Fruit fly (Drosophila melanogaster) whole organism, embryonic: ENCODE data around the gene Hip1.

Experiments
- CG11456 ChIP-seq: fragments of 200-800 bp; sonication (Bioruptor generic); IDR thresholded peaks from 3 replicates; pipeline ENCODE4 v1.3.6; 2022; ENCODE audit warnings: missing biosample characterization, missing genetic modification characterization
- CG12071 ChIP-seq: fragments of 200-800 bp; sonication (Bioruptor generic); optimal IDR thresholded peaks from 3 replicates; lab custom pipeline; 2018; ENCODE audit warnings: missing biosample characterization, mild to moderate bottlenecking, missing genetic modification characterization
- CG1233 ChIP-seq: fragments of 200-800 bp; sonication (Bioruptor generic); optimal IDR thresholded peaks from 4 replicates; lab custom pipeline; 2018; ENCODE audit warnings: missing biosample characterization, mild to moderate bottlenecking, missing genetic modification characterization
- CG14860 ChIP-seq: fragments of 200-800 bp; sonication (Bioruptor generic); IDR thresholded peaks from 3 replicates; pipeline ENCODE4 v1.3.6; 2022; ENCODE audit warnings: missing biosample characterization, missing genetic modification characterization; ENCODE audit not compliant: partially characterized antibody
- CG1529 ChIP-seq: fragments of 200-800 bp; sonication (Bioruptor generic); optimal IDR thresholded peaks from 3 replicates; lab custom pipeline; 2018; ENCODE audit warnings: missing biosample characterization, missing genetic modification characterization
- CG15601 ChIP-seq: fragments of 200-800 bp; sonication (Bioruptor generic); optimal IDR thresholded peaks from 3 replicates; lab custom pipeline; 2019; ENCODE audit warnings: missing biosample characterization, mild to moderate bottlenecking, missing genetic modification characterization, moderate library complexity
- CG1602 ChIP-seq: fragments of 200-800 bp; sonication (Bioruptor generic); optimal IDR thresholded peaks from 3 replicates; lab custom pipeline; 2016; ENCODE audit warnings: missing biosample characterization, missing genetic modification characterization
- CG17385 ChIP-seq: fragments of 200-800 bp; sonication (Bioruptor generic); optimal IDR thresholded peaks from 3 replicates; lab custom pipeline; 2018; ENCODE audit warnings: missing biosample characterization, mild to moderate bottlenecking, missing genetic modification characterization
- CG17829 ChIP-seq: fragments of 200-800 bp; optimal IDR thresholded peaks from 2 replicates; lab custom pipeline; 2019; ENCODE audit warnings: missing biosample characterization, mild to moderate bottlenecking, missing genetic modification characterization, moderate library complexity
- CG2875 ChIP-seq: fragments of 200-800 bp; sonication (Bioruptor generic); optimal IDR thresholded peaks from 2 replicates; lab custom pipeline; 2017; ENCODE audit warnings: missing biosample characterization, mild to moderate bottlenecking, missing genetic modification characterization, missing genetic modification reagents
- CG2889 ChIP-seq: fragments of 200-800 bp; sonication (Bioruptor generic); IDR thresholded peaks from 3 replicates; pipeline ENCODE4 v1.3.6; 2022; ENCODE audit warnings: missing biosample characterization, missing genetic modification characterization
- CG42726 ChIP-seq: fragments of 200-800 bp; sonication (Bioruptor generic); IDR thresholded peaks from 2 replicates; pipeline ENCODE4 v1.3.6; 2022; ENCODE audit warnings: missing biosample characterization, missing genetic modification characterization; ENCODE audit not compliant: partially characterized antibody
- CG6654 ChIP-seq: fragments of 200-800 bp; sonication (Bioruptor generic); optimal IDR thresholded peaks from 2 replicates; lab custom pipeline; 2017; ENCODE audit warnings: missing biosample characterization, mild to moderate bottlenecking, missing genetic modification characterization
- CG8281 ChIP-seq: fragments of 200-800 bp; sonication (Bioruptor generic); optimal IDR thresholded peaks from 2 replicates; lab custom pipeline; 2018; ENCODE audit warnings: missing biosample characterization, mild to moderate bottlenecking, missing genetic modification characterization, moderate library complexity
- CG8924 ChIP-seq: fragments of 200-800 bp; optimal IDR thresholded peaks from 3 replicates; lab custom pipeline; 2019; ENCODE audit warnings: missing biosample characterization, mild to moderate bottlenecking, missing genetic modification characterization, moderate library complexity
- CrebB ChIP-seq: fragments of 200-800 bp; sonication (Bioruptor generic); optimal IDR thresholded peaks from 3 replicates; lab custom pipeline; 2018; ENCODE audit warnings: missing biosample characterization, mild to moderate bottlenecking, missing genetic modification characterization
- D ChIP-seq, 2 experiments: fragments of 200-800 bp in 1 of 2; fragments of >200 bp in 1 of 2; sonication (Bioruptor generic) in 1 of 2; optimal IDR thresholded peaks; 2 replicates in 1 of 2; 3 replicates in 1 of 2; lab custom pipeline; 2017; ENCODE audit warnings: mild to moderate bottlenecking in 1 of 2, missing biosample characterization in 1 of 2, missing genetic modification characterization in 1 of 2, missing genetic modification reagents in 1 of 2
- D19B ChIP-seq: fragments of 200-800 bp; sonication (Bioruptor generic); optimal IDR thresholded peaks from 2 replicates; lab custom pipeline; 2017; ENCODE audit warnings: missing biosample characterization, mild to moderate bottlenecking, missing genetic modification characterization
- Hr51 ChIP-seq, 2 experiments: fragments of 200-800 bp; sonication (Bioruptor generic); optimal IDR thresholded peaks; 2 replicates in 1 of 2; 3 replicates in 1 of 2; lab custom pipeline; 2016 to 2018; ENCODE audit warnings: missing biosample characterization in 2 of 2, missing genetic modification characterization in 2 of 2, mild to moderate bottlenecking in 1 of 2, moderate library complexity in 1 of 2
- Hr78 ChIP-seq, 2 experiments: fragments of 200-800 bp in 1 of 2; fragments of >200 bp in 1 of 2; sonication (Bioruptor generic) in 1 of 2; optimal IDR thresholded peaks; 2 replicates each; lab custom pipeline; 2017 to 2019; ENCODE audit warnings: missing biosample characterization in 2 of 2, missing genetic modification characterization in 2 of 2, mild to moderate bottlenecking in 1 of 2, moderate library complexity in 1 of 2
- MTF-1 ChIP-seq: fragments of 200-800 bp; sonication (Bioruptor generic); optimal IDR thresholded peaks from 2 replicates; lab custom pipeline; 2018; ENCODE audit warnings: missing biosample characterization, mild to moderate bottlenecking, missing genetic modification characterization, borderline replicate concordance
- Med ChIP-seq: fragments of 200-800 bp; sonication (Bioruptor generic); peaks from one replicate; lab custom pipeline; 2016; ENCODE audit warnings: missing biosample characterization, missing genetic modification characterization, mild to moderate bottlenecking, inconsistent platforms, moderate library complexity
- PHDP ChIP-seq: fragments of 200-800 bp; sonication (Bioruptor generic); optimal IDR thresholded peaks from 3 replicates; lab custom pipeline; 2018; ENCODE audit warnings: missing biosample characterization, mild to moderate bottlenecking, missing genetic modification characterization, moderate library complexity
- Pdp1 ChIP-seq, 2 experiments: fragments of 200-800 bp; sonication (Bioruptor generic); optimal IDR thresholded peaks; 3 replicates each; lab custom pipeline; 2016; ENCODE audit warnings: missing biosample characterization in 2 of 2, missing genetic modification characterization in 2 of 2, mild to moderate bottlenecking in 1 of 2, moderate library complexity in 1 of 2
- Sox100B ChIP-seq: fragments of 200-800 bp; sonication (Bioruptor generic); optimal IDR thresholded peaks from 3 replicates; lab custom pipeline; 2018; ENCODE audit warnings: missing biosample characterization, mild to moderate bottlenecking, missing genetic modification characterization
- Sox102F ChIP-seq: fragments of 200-800 bp; sonication (Bioruptor generic); optimal IDR thresholded peaks from 2 replicates; lab custom pipeline; 2018; ENCODE audit warnings: missing biosample characterization, mild to moderate bottlenecking, missing genetic modification characterization, moderate library complexity
- Tbp ChIP-seq: fragments of >200 bp; optimal IDR thresholded peaks from 2 replicates; lab custom pipeline; 2018; ENCODE audit warnings: missing biosample characterization, missing genetic modification characterization
- Trl ChIP-seq, 3 experiments: fragments of >200 bp in 2 of 3; fragments of 200-800 bp in 1 of 3; sonication (Bioruptor generic) in 1 of 3; optimal IDR thresholded peaks; 2 replicates in 1 of 3; 3 replicates in 2 of 3; lab custom pipeline; 2016 to 2017; ENCODE audit warnings: missing biosample characterization in 1 of 3, missing genetic modification characterization in 1 of 3
- crc ChIP-seq: fragments of 200-800 bp; sonication (Bioruptor generic); optimal IDR thresholded peaks from 2 replicates; lab custom pipeline; 2016; ENCODE audit warnings: missing biosample characterization, missing genetic modification characterization
- dati ChIP-seq: fragments of 200-800 bp; sonication (Bioruptor generic); IDR thresholded peaks from 2 replicates; pipeline ENCODE4 v1.3.6; 2022; ENCODE audit warnings: missing biosample characterization, missing genetic modification characterization
- dmrt11E ChIP-seq: fragments of 200-800 bp; sonication (Bioruptor generic); optimal IDR thresholded peaks from 3 replicates; lab custom pipeline; 2018; ENCODE audit warnings: missing biosample characterization, mild to moderate bottlenecking, missing genetic modification characterization, moderate library complexity
- dysf ChIP-seq: fragments of 200-800 bp; sonication (Bioruptor generic); IDR thresholded peaks from 3 replicates; pipeline ENCODE4 v1.3.6; 2022; ENCODE audit warnings: missing biosample characterization, missing genetic modification characterization
- eve ChIP-seq, 2 experiments: fragments of >200 bp; optimal IDR thresholded peaks; 2 replicates each; lab custom pipeline; 2017; ENCODE audit warnings: missing biosample characterization in 2 of 2, missing genetic modification characterization in 2 of 2
- exex ChIP-seq: fragments of 200-800 bp; sonication (Bioruptor generic); optimal IDR thresholded peaks from 4 replicates; lab custom pipeline; 2018; ENCODE audit warnings: missing biosample characterization, mild to moderate bottlenecking, missing genetic modification characterization, moderate library complexity
- gcm ChIP-seq: fragments of 200-800 bp; sonication (Bioruptor generic); optimal IDR thresholded peaks from 2 replicates; lab custom pipeline; 2019; ENCODE audit warnings: missing biosample characterization, mild to moderate bottlenecking, missing genetic modification characterization, moderate library complexity
- gem ChIP-seq: fragments of 200-800 bp; sonication (Bioruptor generic); optimal IDR thresholded peaks from 2 replicates; lab custom pipeline; 2019; ENCODE audit warnings: missing biosample characterization, mild to moderate bottlenecking, missing genetic modification characterization, moderate library complexity
- grau ChIP-seq: fragments of 200-800 bp; optimal IDR thresholded peaks from 3 replicates; lab custom pipeline; 2019; ENCODE audit warnings: missing biosample characterization, mild to moderate bottlenecking, missing genetic modification characterization, moderate library complexity
- lmd ChIP-seq: fragments of 200-800 bp; sonication (Bioruptor generic); IDR thresholded peaks from 2 replicates; pipeline ENCODE4 v1.3.6; 2022; ENCODE audit warnings: missing biosample characterization, missing genetic modification characterization
- nerfin-1 ChIP-seq: fragments of 200-800 bp; sonication (Bioruptor generic); optimal IDR thresholded peaks from 3 replicates; lab custom pipeline; 2019; ENCODE audit warnings: missing biosample characterization, mild to moderate bottlenecking, missing genetic modification characterization, moderate library complexity
- row ChIP-seq: fragments of 200-800 bp; sonication (Bioruptor generic); IDR thresholded peaks from 3 replicates; pipeline ENCODE4 v1.3.6; 2022; ENCODE audit warnings: missing biosample characterization, missing genetic modification characterization
- sd ChIP-seq: fragments of 200-800 bp; sonication (Bioruptor generic); optimal IDR thresholded peaks from 3 replicates; lab custom pipeline; 2018; ENCODE audit warnings: missing biosample characterization, mild to moderate bottlenecking, missing genetic modification characterization, moderate library complexity
- sens ChIP-seq: fragments of 200-800 bp; sonication (Bioruptor generic); peaks from one replicate; lab custom pipeline; 2016; ENCODE audit warnings: missing biosample characterization, missing genetic modification characterization
- sens-2 ChIP-seq: fragments of 200-800 bp; sonication (Bioruptor generic); IDR thresholded peaks from 2 replicates; pipeline ENCODE4 v1.3.6; 2022; ENCODE audit warnings: missing biosample characterization, missing genetic modification characterization
- sug ChIP-seq: fragments of 200-800 bp; optimal IDR thresholded peaks from 2 replicates; lab custom pipeline; 2019; ENCODE audit warnings: missing biosample characterization, mild to moderate bottlenecking, missing genetic modification characterization, moderate library complexity
- tap ChIP-seq: fragments of 200-800 bp; optimal IDR thresholded peaks from 3 replicates; lab custom pipeline; 2019; ENCODE audit warnings: missing biosample characterization, mild to moderate bottlenecking, missing genetic modification characterization, moderate library complexity
- ttk ChIP-seq: fragments of 200-800 bp; sonication (Bioruptor generic); IDR thresholded peaks from 2 replicates; pipeline ENCODE4 v2.1.2; 2022; ENCODE audit warnings: missing biosample characterization, missing genetic modification characterization

Hip1 gene

dm6 chr3L:12800167-12800566, 26.8 kb upstream of the Hip1 start:
- peak; percentile 56 for TF ChIP-seq sug (tag; lab: Kevin White, UChicago)
- no peak for TF ChIP-seq sd

DNA sequence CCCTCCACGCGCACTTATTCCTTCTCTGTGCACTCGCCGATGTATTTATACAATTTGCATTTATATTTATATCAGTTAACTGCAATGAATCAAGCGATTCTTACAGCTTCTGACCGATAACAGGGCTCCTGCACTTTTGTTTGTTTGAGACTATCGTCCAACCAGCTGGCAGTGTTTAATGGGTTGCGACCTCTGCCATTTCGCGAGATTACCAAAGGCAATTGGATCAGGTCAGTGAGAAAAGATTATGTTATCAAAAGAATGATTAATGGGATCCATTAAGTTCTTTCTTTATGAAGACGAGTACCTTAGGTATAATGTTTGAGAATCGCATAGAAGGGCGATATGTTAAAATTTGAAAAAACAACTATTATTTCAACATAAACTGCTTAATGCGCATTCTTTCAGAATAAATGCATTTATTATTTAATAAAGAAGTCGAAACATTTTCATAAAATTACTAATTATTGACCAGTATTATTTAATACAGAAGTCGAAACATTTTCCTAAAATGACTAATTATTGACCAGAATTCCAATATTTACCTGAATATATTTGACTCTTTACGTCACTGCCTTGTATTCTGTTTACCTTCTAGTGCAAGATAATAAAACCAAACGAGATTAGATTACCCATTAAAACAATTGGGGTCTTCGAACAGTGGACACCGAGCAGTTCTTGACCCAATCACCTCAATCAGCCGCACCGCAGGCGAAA, 26.2 kb upstream of the Hip1 start:
- TF ChIP-seq CG6654 (GFP tag; lab: Kevin White, UChicago), result no peak
- no peak for TF ChIP-seq dmrt11E
- no peak for TF ChIP-seq CG17385 (GFP tag; lab: Kevin White, UChicago)
- TF ChIP-seq row (GFP tag; lab: Robert Waterston, UW), result no peak; the same call in 2 of the 3 replicates
- no peak for TF ChIP-seq gcm
- TF ChIP-seq CG17829, result peak; percentile 93
- no peak for TF ChIP-seq CG42726 (GFP tag; lab: Robert Waterston, UW)
- no peak for TF ChIP-seq CG14860 (GFP tag; lab: Robert Waterston, UW)
- TF ChIP-seq Med (GFP tag; lab: Kevin White, UChicago), result no peak
- peak; percentile 74 for TF ChIP-seq sens (GFP tag; lab: Kevin White, UChicago)
- TF ChIP-seq CG15601 (tag; lab: Kevin White, UChicago), result peak; percentile 31
- TF ChIP-seq nerfin-1, result no peak
- TF ChIP-seq exex, result peak; percentile 30
- TF ChIP-seq Pdp1 (GFP tag; optimal IDR thresholded peaks at IDR 0.05; lab: Kevin White, UChicago), result peak in 1 of 2 experiments; percentile 44
- no peak for TF ChIP-seq CG11456 (GFP tag; lab: Robert Waterston, UW)
- peak; percentile 20 for TF ChIP-seq PHDP (tag; lab: Kevin White, UChicago)
- no peak for TF ChIP-seq eve (GFP tag; optimal IDR thresholded peaks at IDR 0.05; lab: Kevin White, UChicago)
- no peak for TF ChIP-seq Tbp
- TF ChIP-seq dysf (GFP tag; lab: Robert Waterston, UW), result no peak
- no peak for TF ChIP-seq CG8924 (tag; lab: Kevin White, UChicago)
- TF ChIP-seq CG8281 (tag; lab: Kevin White, UChicago), result no peak
- no peak for TF ChIP-seq ttk (GFP tag; lab: Robert Waterston, UW)
- TF ChIP-seq Hr78 (GFP tag; optimal IDR thresholded peaks at IDR 0.05; lab: Kevin White, UChicago), result peak in 1 of 2 experiments; percentile 71
- TF ChIP-seq CrebB (tag; lab: Kevin White, UChicago), result no peak
- peak; percentile 23 for TF ChIP-seq D19B (GFP tag; lab: Kevin White, UChicago)
- peak; percentile 15 for TF ChIP-seq grau (tag; lab: Kevin White, UChicago)
- TF ChIP-seq gem, result peak; percentile 22
- TF ChIP-seq CG1233 (GFP tag; lab: Kevin White, UChicago), result no peak
- peak in 1 of 2 experiments; percentile 12 for TF ChIP-seq Hr51 (GFP tag; optimal IDR thresholded peaks at IDR 0.05; lab: Kevin White, UChicago)
- no peak for TF ChIP-seq CG1529
- no peak for TF ChIP-seq sens-2 (GFP tag; lab: Robert Waterston, UW)

DNA sequence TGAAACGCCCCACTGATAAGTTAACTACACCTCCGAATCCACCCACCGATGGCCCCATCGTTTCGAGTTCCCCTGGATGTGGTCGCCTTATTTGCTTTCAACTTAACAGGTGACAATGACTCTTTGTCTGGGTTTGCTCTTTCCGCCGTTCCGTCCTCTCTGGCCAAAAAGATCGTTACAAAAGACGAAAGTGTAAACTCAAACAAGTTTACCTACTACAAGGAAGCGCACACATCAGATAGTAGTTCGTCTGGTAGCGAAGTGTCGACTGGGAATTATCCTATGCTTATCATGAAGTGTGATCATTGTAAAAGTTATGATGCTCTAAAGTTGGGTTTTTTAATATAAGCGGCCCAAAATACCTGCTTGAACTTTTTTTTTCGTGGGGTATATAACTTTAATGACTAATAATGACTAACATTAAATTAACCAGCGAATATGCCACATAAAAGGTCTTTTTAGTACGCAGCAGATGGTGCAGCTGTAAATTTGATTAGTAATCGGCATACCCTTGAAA, 25.5 kb upstream of the Hip1 start:
- TF ChIP-seq CG12071 (GFP tag; lab: Kevin White, UChicago) (peak; percentile 6), CG2875 (GFP tag; lab: Kevin White, UChicago) (no peak), CG1602 (GFP tag; lab: Kevin White, UChicago) (no peak), MTF-1 (GFP tag; lab: Kevin White, UChicago) (peak; percentile 25), Sox102F (GFP tag; lab: Kevin White, UChicago) (peak; percentile 48), CG2889 (GFP tag; lab: Robert Waterston, UW) (no peak), D (optimal IDR thresholded peaks at IDR 0.05; lab: Kevin White, UChicago) (no peak), D (GFP tag; optimal IDR thresholded peaks at IDR 0.05; lab: Kevin White, UChicago) (no peak), lmd (GFP tag; lab: Robert Waterston, UW) (0 out of 2 replicates have a peak, but pooled peaks have one; percentile 20), Trl (optimal IDR thresholded peaks at IDR 0.05; lab: Kevin White, UChicago) (no peak), Trl (GFP tag; optimal IDR thresholded peaks at IDR 0.05; lab: Kevin White, UChicago) (no peak), dati (no peak), crc (GFP tag; lab: Kevin White, UChicago) (no peak), CrebB (tag; lab: Kevin White, UChicago) (peak; percentile 33), tap (no peak), Sox100B (peak; percentile 35)
